Fruit fly (Drosophila melanogaster): ENCODE results near the gene CG8475.
A peak's percentile ranks its signal among the peaks of the same experiment; 100 is the strongest.

CG8475 gene

DNA sequence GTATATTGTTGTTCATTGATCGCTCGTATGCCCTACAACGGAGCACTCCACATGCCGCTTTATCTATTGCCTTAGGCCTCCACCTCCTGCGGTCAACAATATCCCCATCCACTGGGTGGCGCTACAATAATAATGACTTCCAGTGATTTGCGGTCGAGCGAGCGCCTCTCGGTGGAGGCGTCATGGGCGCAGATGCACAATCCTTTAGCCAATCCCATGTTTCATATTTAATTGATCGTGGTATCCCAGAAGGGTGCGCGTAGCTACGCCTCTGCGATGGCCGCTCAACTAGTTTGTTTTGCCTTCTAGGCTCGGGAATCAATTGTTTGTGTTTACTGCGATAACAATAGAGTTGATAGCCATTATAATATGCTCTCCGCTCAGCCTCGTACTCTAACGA is 32.4 kb upstream of the CG8475 start (continued):
- TF ChIP-seq Max (GFP tag; optimal IDR thresholded peaks at IDR 0.05) (no peak), CoRest (tag; optimal IDR thresholded peaks at IDR 0.05) (no peak), vnd (GFP tag; IDR thresholded peaks at IDR 0.05; ENCODE audit: partially characterized antibody) (no peak), CG7839 (tag; optimal IDR thresholded peaks at IDR 0.05) (no peak), croc (GFP tag; conservative IDR thresholded peaks at IDR 0.05) (no peak), tll (GFP tag; optimal IDR thresholded peaks at IDR 0.05) (no peak), CG18599 (GFP tag; optimal IDR thresholded peaks at IDR 0.05) (no peak), prd (optimal IDR thresholded peaks at IDR 0.05) (no peak), prd (GFP tag; IDR thresholded peaks at IDR 0.05) (no peak), CG32532 (GFP tag; IDR thresholded peaks at IDR 0.05) (peak; percentile 26; the same call in 1 of the 2 replicates), CkIIα-i1 (GFP tag; IDR thresholded peaks at IDR 0.05) (no peak), Drgx (GFP tag; IDR thresholded peaks at IDR 0.05) (peak; percentile 81), Fer2 (tag; optimal IDR thresholded peaks at IDR 0.05) (no peak), sens (GFP tag) (peak; percentile 47), inv (GFP tag; IDR thresholded peaks at IDR 0.05; ENCODE audit: partially characterized antibody) (no peak), bbx (GFP tag; IDR thresholded peaks at IDR 0.05; ENCODE audit: partially characterized antibody) (no peak), Taf1 (GFP tag; IDR thresholded peaks at IDR 0.05) (no peak), Nf-YA (GFP tag; IDR thresholded peaks at IDR 0.05) (0 out of 2 replicates have a peak, but pooled peaks have one; percentile 15), CG5953 (GFP tag; IDR thresholded peaks at IDR 0.05) (no peak), CG4360 (GFP tag; IDR thresholded peaks at IDR 0.05) (no peak), CG11398 (GFP tag; optimal IDR thresholded peaks at IDR 0.05) (no peak), slbo (GFP tag; IDR thresholded peaks at IDR 0.05) (peak; percentile 46), ham (GFP tag; IDR thresholded peaks at IDR 0.05) (no peak), Atf3 (GFP tag; optimal IDR thresholded peaks at IDR 0.05) (no peak), ara (GFP tag; IDR thresholded peaks at IDR 0.05) (no peak), luna (GFP tag; optimal IDR thresholded peaks at IDR 0.05) (no peak), NfI (GFP tag; optimal IDR thresholded peaks at IDR 0.05) (no peak), Fer3 (tag; optimal IDR thresholded peaks at IDR 0.05) (no peak), Rfx (GFP tag; IDR thresholded peaks at IDR 0.05) (0 out of 2 replicates have a peak, but pooled peaks have one; percentile 6), Jarid2 (GFP tag; optimal IDR thresholded peaks at IDR 0.05) (no peak), CG6689 (GFP tag; IDR thresholded peaks at IDR 0.05) (no peak), al (GFP tag; IDR thresholded peaks at IDR 0.05) (0 out of 2 replicates have a peak, but pooled peaks have one; percentile 16), fd64A (GFP tag; optimal IDR thresholded peaks at IDR 0.05) (peak; percentile 7), H2.0 (GFP tag; IDR thresholded peaks at IDR 0.05) (no peak), CG32772 (GFP tag; IDR thresholded peaks at IDR 0.05) (no peak), vvl (GFP tag; IDR thresholded peaks at IDR 0.05) (no peak), BEAF-32 (GFP tag; optimal IDR thresholded peaks at IDR 0.05) (no peak), Hr39 (optimal IDR thresholded peaks at IDR 0.05) (no peak), zfh1 (GFP tag; IDR thresholded peaks at IDR 0.05) (peak; percentile 51; the same call in 2 of the 3 replicates), TFAM (GFP tag; optimal IDR thresholded peaks at IDR 0.05) (no peak), usp (GFP tag; optimal IDR thresholded peaks at IDR 0.05) (no peak), CG4328 (GFP tag; optimal IDR thresholded peaks at IDR 0.05) (no peak), Optix (GFP tag; IDR thresholded peaks at IDR 0.05) (no peak), CG12071 (GFP tag; optimal IDR thresholded peaks at IDR 0.05) (no peak), Ada2b (GFP tag; IDR thresholded peaks at IDR 0.05) (no peak), mld (GFP tag; IDR thresholded peaks at IDR 0.05; ENCODE audit: partially characterized antibody) (no peak), exex (tag; optimal IDR thresholded peaks at IDR 0.05) (no peak)
